Fruit fly (Drosophila melanogaster): ENCODE measurements around the gene Blos3.

Gene Blos3

dm6 chr3L:18897459-18898085, 27.5 kb downstream of the Blos3 start:
- TF ChIP-seq Hr96 (GFP tag; optimal IDR thresholded peaks at IDR 0.05) (no peak), CG33017 (tag; optimal IDR thresholded peaks at IDR 0.05) (no peak), CG7045 (GFP tag; optimal IDR thresholded peaks at IDR 0.05) (no peak), CG5204 (GFP tag; optimal IDR thresholded peaks at IDR 0.05) (no peak), pad (GFP tag; optimal IDR thresholded peaks at IDR 0.05) (peak; percentile 31), CG12768 (GFP tag; optimal IDR thresholded peaks at IDR 0.05) (no peak), CG11617 (GFP tag; optimal IDR thresholded peaks at IDR 0.05) (no peak), Crg-1 (GFP tag; optimal IDR thresholded peaks at IDR 0.05) (no peak), ovo (GFP tag; optimal IDR thresholded peaks at IDR 0.05) (no peak), kay (GFP tag; ENCODE audit: borderline replicate concordance) (no peak), Mnt (GFP tag; optimal IDR thresholded peaks at IDR 0.05) (no peak), cnc (optimal IDR thresholded peaks at IDR 0.05) (no peak), tj (GFP tag; optimal IDR thresholded peaks at IDR 0.05) (peak; percentile 95), toe (GFP tag; optimal IDR thresholded peaks at IDR 0.05) (no peak), CG7101 (tag; optimal IDR thresholded peaks at IDR 0.05) (no peak), CG14711 (tag; optimal IDR thresholded peaks at IDR 0.05) (no peak), bab1 (GFP tag; optimal IDR thresholded peaks at IDR 0.05) (no peak), cic (GFP tag; optimal IDR thresholded peaks at IDR 0.05) (peak; percentile 49), CG1620 (GFP tag; optimal IDR thresholded peaks at IDR 0.05) (no peak), Clk (GFP tag; optimal IDR thresholded peaks at IDR 0.05) (no peak)

- TF ChIP-seq bab1 (GFP tag; optimal IDR thresholded peaks at IDR 0.05) (peak; percentile 54), Hr96 (GFP tag; optimal IDR thresholded peaks at IDR 0.05) (peak; percentile 29), Clk (GFP tag; optimal IDR thresholded peaks at IDR 0.05) (no peak), kay (GFP tag; ENCODE audit: borderline replicate concordance) (no peak), pad (GFP tag; optimal IDR thresholded peaks at IDR 0.05) (peak; percentile 3), CG12768 (GFP tag; optimal IDR thresholded peaks at IDR 0.05) (no peak), Crg-1 (GFP tag; optimal IDR thresholded peaks at IDR 0.05) (peak; percentile 45), ovo (GFP tag; optimal IDR thresholded peaks at IDR 0.05) (no peak), cnc (optimal IDR thresholded peaks at IDR 0.05) (no peak), CG33017 (tag; optimal IDR thresholded peaks at IDR 0.05) (peak; percentile 72), CG7045 (GFP tag; optimal IDR thresholded peaks at IDR 0.05) (no peak), Mnt (GFP tag; optimal IDR thresholded peaks at IDR 0.05) (peak; percentile 85), CG7101 (tag; optimal IDR thresholded peaks at IDR 0.05) (peak; percentile 45), CG5204 (GFP tag; optimal IDR thresholded peaks at IDR 0.05) (no peak), CG11617 (GFP tag; optimal IDR thresholded peaks at IDR 0.05) (no peak), cic (GFP tag; optimal IDR thresholded peaks at IDR 0.05) (peak; percentile 61), toe (GFP tag; optimal IDR thresholded peaks at IDR 0.05) (peak; percentile 2), CG1620 (GFP tag; optimal IDR thresholded peaks at IDR 0.05) (no peak), tj (GFP tag; optimal IDR thresholded peaks at IDR 0.05) (no peak), CG14711 (tag; optimal IDR thresholded peaks at IDR 0.05) (no peak)
Observed at dm6 chr3L:18898086-18898470, 28.1 kb downstream of the Blos3 start, which contains the start of gene CG3902. Gene CG3902, minus strand, starts transcription at chr3L:18898293.

dm6 chr3L:18898770-18899278, 28.8 kb downstream of the Blos3 start, which contains the start of gene RpL26:
Gene RpL26, plus strand, starts transcription at chr3L:18898875.
- TF ChIP-seq CG7101 (tag; optimal IDR thresholded peaks at IDR 0.05) (peak; percentile 84), toe (GFP tag; optimal IDR thresholded peaks at IDR 0.05) (peak; percentile 94), CG33017 (tag; optimal IDR thresholded peaks at IDR 0.05) (peak; percentile 62), CG5204 (GFP tag; optimal IDR thresholded peaks at IDR 0.05) (no peak), CG7045 (GFP tag; optimal IDR thresholded peaks at IDR 0.05) (peak; percentile 65), cic (GFP tag; optimal IDR thresholded peaks at IDR 0.05) (peak; percentile 25), CG1620 (GFP tag; optimal IDR thresholded peaks at IDR 0.05) (peak; percentile 93), CG12768 (GFP tag; optimal IDR thresholded peaks at IDR 0.05) (peak; percentile 59), pad (GFP tag; optimal IDR thresholded peaks at IDR 0.05) (peak; percentile 63), CG11617 (GFP tag; optimal IDR thresholded peaks at IDR 0.05) (peak; percentile 86), cnc (optimal IDR thresholded peaks at IDR 0.05) (no peak), bab1 (GFP tag; optimal IDR thresholded peaks at IDR 0.05) (peak; percentile 78), tj (GFP tag; optimal IDR thresholded peaks at IDR 0.05) (peak; percentile 64), Mnt (GFP tag; optimal IDR thresholded peaks at IDR 0.05) (peak; percentile 83), CG14711 (tag; optimal IDR thresholded peaks at IDR 0.05) (peak; percentile 48), ovo (GFP tag; optimal IDR thresholded peaks at IDR 0.05) (peak; percentile 81), Hr96 (GFP tag; optimal IDR thresholded peaks at IDR 0.05) (peak; percentile 89), Clk (GFP tag; optimal IDR thresholded peaks at IDR 0.05) (peak; percentile 61), Crg-1 (GFP tag; optimal IDR thresholded peaks at IDR 0.05) (peak; percentile 87), kay (GFP tag; ENCODE audit: borderline replicate concordance) (no peak)

- TF ChIP-seq cnc (optimal IDR thresholded peaks at IDR 0.05) (no peak), kay (GFP tag; ENCODE audit: borderline replicate concordance) (no peak), bab1 (GFP tag; optimal IDR thresholded peaks at IDR 0.05) (peak; percentile 64), CG7045 (GFP tag; optimal IDR thresholded peaks at IDR 0.05) (no peak), CG1620 (GFP tag; optimal IDR thresholded peaks at IDR 0.05) (peak; percentile 9)
Observed at dm6 chr3L:18901411-18901810, 31.4 kb downstream of the Blos3 start, which contains the start of the genes arx and CG6843. Gene arx, minus strand, starts transcription at chr3L:18901554. Gene CG6843, plus strand, starts transcription at chr3L:18901594.

dm6 chr3L:18904772-18905601, 35.0 kb downstream of the Blos3 start, which contains the start of the genes CSN1b and Prp6:
Gene CSN1b, minus strand, starts transcription at chr3L:18904930.
Gene Prp6, plus strand, starts transcription at chr3L:18905372.
- TF ChIP-seq Hr96 (GFP tag; optimal IDR thresholded peaks at IDR 0.05) (no peak), toe (GFP tag; optimal IDR thresholded peaks at IDR 0.05) (no peak), ovo (GFP tag; optimal IDR thresholded peaks at IDR 0.05) (no peak), cic (GFP tag; optimal IDR thresholded peaks at IDR 0.05) (no peak), CG33017 (tag; optimal IDR thresholded peaks at IDR 0.05) (no peak), tj (GFP tag; optimal IDR thresholded peaks at IDR 0.05) (peak; percentile 12)

Data from whole organism, adult.